Fruit fly (Drosophila melanogaster): ENCODE data around the gene Pkd2.

Pkd2 gene

DNA sequence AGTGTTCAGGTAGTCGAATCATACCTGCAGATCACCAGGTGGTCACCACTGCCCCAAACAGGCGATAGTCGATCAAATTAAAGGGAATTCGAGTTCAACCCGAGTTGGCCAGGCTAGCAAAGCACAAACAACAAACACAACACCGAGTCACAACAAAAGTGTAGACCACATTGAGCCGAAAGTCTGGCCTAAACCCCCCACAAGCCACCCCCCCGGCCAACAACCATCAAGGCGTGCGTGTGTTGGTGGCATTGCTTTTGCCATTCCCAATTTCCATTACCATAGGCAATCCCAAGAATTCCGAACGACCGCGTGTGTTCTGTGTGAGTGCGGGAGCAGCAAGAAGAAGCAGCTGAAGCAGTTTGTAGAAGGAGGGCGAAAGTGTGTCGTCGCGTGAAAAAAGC, 36.5 kb downstream of the Pkd2 start, which contains the start of gene SC35 (continued):
- TF ChIP-seq rib (GFP tag; IDR thresholded peaks at IDR 0.05) (no peak), CG3065 (GFP tag; optimal IDR thresholded peaks at IDR 0.05) (no peak), Sry-δ (GFP tag; optimal IDR thresholded peaks at IDR 0.05) (peak; percentile 42), CG11560 (tag; IDR thresholded peaks at IDR 0.05) (no peak), CG7987 (GFP tag; optimal IDR thresholded peaks at IDR 0.05) (peak; percentile 40), HmgZ (tag; optimal IDR thresholded peaks at IDR 0.05) (peak; percentile 36), kah (GFP tag; optimal IDR thresholded peaks at IDR 0.05) (peak; percentile 7), Hr39 (optimal IDR thresholded peaks at IDR 0.05) (no peak), MBD-R2 (GFP tag; IDR thresholded peaks at IDR 0.05) (peak; percentile 61), hb (GFP tag; IDR thresholded peaks at IDR 0.05; ENCODE audit: partially characterized antibody) (no peak), CG1603 (tag; optimal IDR thresholded peaks at IDR 0.05) (peak; percentile 37), CG17385 (GFP tag; optimal IDR thresholded peaks at IDR 0.05) (peak; percentile 97), BEAF-32 (GFP tag; optimal IDR thresholded peaks at IDR 0.05) (peak; percentile 35), gfzf (GFP tag; optimal IDR thresholded peaks at IDR 0.05) (peak; percentile 13), CG3847 (GFP tag; IDR thresholded peaks at IDR 0.05) (no peak), CG18011 (GFP tag; optimal IDR thresholded peaks at IDR 0.05) (no peak), hbn (GFP tag; IDR thresholded peaks at IDR 0.05; ENCODE audit: partially characterized antibody) (0 out of 2 replicates have a peak, but pooled peaks have one; percentile 22), CG10209 (GFP tag; optimal IDR thresholded peaks at IDR 0.05) (no peak), CG12769 (tag; optimal IDR thresholded peaks at IDR 0.05) (peak; percentile 69), fd96Cb (tag; optimal IDR thresholded peaks at IDR 0.05) (no peak), Elba2 (GFP tag; optimal IDR thresholded peaks at IDR 0.05) (no peak), CG6791 (GFP tag; IDR thresholded peaks at IDR 0.05; ENCODE audit: partially characterized antibody) (peak; percentile 9; the same call in 1 of the 3 replicates), ftz-f1 (GFP tag; optimal IDR thresholded peaks at IDR 0.05) (peak; percentile 50), HLHmδ (GFP tag; optimal IDR thresholded peaks at IDR 0.05) (peak; percentile 57), CG17829 (tag; optimal IDR thresholded peaks at IDR 0.05) (peak; percentile 3), br (optimal IDR thresholded peaks at IDR 0.05) (no peak), YL-1 (GFP tag; optimal IDR thresholded peaks at IDR 0.05) (peak; percentile 75), chinmo (GFP tag; IDR thresholded peaks at IDR 0.05; ENCODE audit: partially characterized antibody) (peak; percentile 79; the same call in 1 of the 4 replicates), knrl (GFP tag; IDR thresholded peaks at IDR 0.05; ENCODE audit: partially characterized antibody) (no peak), CG8290 (GFP tag; optimal IDR thresholded peaks at IDR 0.05) (no peak), CG8290 (tag; optimal IDR thresholded peaks at IDR 0.05) (peak in 1 of 2 experiments; percentile 58), yki (optimal IDR thresholded peaks at IDR 0.05) (no peak), CG7963 (GFP tag; IDR thresholded peaks at IDR 0.05; ENCODE audit: partially characterized antibody) (0 out of 3 replicates have a peak, but pooled peaks have one; percentile 13), CG15514 (GFP tag; optimal IDR thresholded peaks at IDR 0.05) (peak; percentile 76), nau (GFP tag; optimal IDR thresholded peaks at IDR 0.05) (no peak), CG6813 (GFP tag; optimal IDR thresholded peaks at IDR 0.05) (peak; percentile 21), Hr51 (GFP tag; optimal IDR thresholded peaks at IDR 0.05) (no peak), Ets97D (GFP tag; optimal IDR thresholded peaks at IDR 0.05) (peak; percentile 11), CG16815 (GFP tag; optimal IDR thresholded peaks at IDR 0.05) (no peak), sens (GFP tag) (peak; percentile 59), trh (GFP tag; optimal IDR thresholded peaks at IDR 0.05) (no peak), pzg (GFP tag; optimal IDR thresholded peaks at IDR 0.05) (peak; percentile 82), CG32767 (GFP tag; IDR thresholded peaks at IDR 0.05) (no peak), ind (GFP tag; optimal IDR thresholded peaks at IDR 0.05) (no peak), Side (GFP tag; optimal IDR thresholded peaks at IDR 0.05) (peak; percentile 2), CG4617 (GFP tag; optimal IDR thresholded peaks at IDR 0.05; ENCODE audit: borderline replicate concordance) (peak; percentile 65), gcm2 (GFP tag; optimal IDR thresholded peaks at IDR 0.05) (no peak), Sry-β (GFP tag; optimal IDR thresholded peaks at IDR 0.05) (peak; percentile 53), otp (GFP tag; IDR thresholded peaks at IDR 0.05) (0 out of 3 replicates have a peak, but pooled peaks have one; percentile 0), sd (tag; optimal IDR thresholded peaks at IDR 0.05) (peak; percentile 86), Bdp1 (GFP tag; optimal IDR thresholded peaks at IDR 0.05) (no peak)

Data from whole organism, embryonic.